Worm (Caenorhabditis elegans) whole organism, L4 larva: ENCODE results near the gene spin-2.

Source experiments
- F26F4.8 ChIP-seq: fragments of 200-800 bp; sonication (Bioruptor generic); conservative IDR thresholded peaks from 2 replicates; pipeline ENCODE4 v1.3.6; 2022; ENCODE audit warnings: missing genetic modification characterization, missing compliant biosample characterization
- F37D6.2 ChIP-seq: sonication (generic microtip); optimal IDR thresholded peaks from 2 replicates; lab custom pipeline; 2016; ENCODE audit warnings: mild to moderate bottlenecking, missing genetic modification characterization, missing compliant biosample characterization
- F44E2.7 ChIP-seq: fragments of 200-800 bp; sonication (Bioruptor generic); IDR thresholded peaks from 2 replicates; pipeline ENCODE4 v2.1.2; 2022; ENCODE audit warnings: missing genetic modification characterization, missing compliant biosample characterization
- Y105C5A.15 ChIP-seq: fragments of 200-800 bp; sonication (Bioruptor generic); IDR thresholded peaks from 2 replicates; pipeline ENCODE4 v1.3.6; 2022; ENCODE audit warnings: missing genetic modification characterization, missing compliant biosample characterization
- aha-1 ChIP-seq: fragments of 150-350 bp; peaks from one replicate; lab custom pipeline; 2014; ENCODE audit warnings: missing biosample characterization, missing genetic modification characterization
- aly-2 ChIP-seq: sonication (generic microtip); optimal IDR thresholded peaks from 2 replicates; lab custom pipeline; 2018; ENCODE audit warnings: missing biosample characterization, missing genetic modification characterization
- ama-1 ChIP-seq: fragments of 150-350 bp; optimal IDR thresholded peaks from 2 replicates; lab custom pipeline; 2014; ENCODE audit warnings: inconsistent platforms, mixed read lengths
- arid-1 ChIP-seq: fragments of 200-800 bp; sonication (Bioruptor generic); conservative IDR thresholded peaks from 2 replicates; pipeline ENCODE4 v1.3.6; 2022; ENCODE audit warnings: missing genetic modification reagents, missing genetic modification characterization, missing compliant biosample characterization
- ceh-20 ChIP-seq: fragments of 200-800 bp; sonication (Bioruptor generic); IDR thresholded peaks from 2 replicates; pipeline ENCODE4 v1.3.6; 2022; ENCODE audit warnings: missing genetic modification reagents, missing genetic modification characterization, missing compliant biosample characterization
- ceh-32 ChIP-seq: sonication (generic microtip); optimal IDR thresholded peaks from 2 replicates; lab custom pipeline; 2016; ENCODE audit warnings: mild to moderate bottlenecking, missing genetic modification characterization, missing compliant biosample characterization; ENCODE audit not compliant: poor library complexity
- ces-1 ChIP-seq: fragments of 150-350 bp; sonication (generic microtip); optimal IDR thresholded peaks from 4 replicates; lab custom pipeline; 2014; ENCODE audit warnings: missing biosample characterization, missing genetic modification reagents, missing genetic modification characterization
- ctbp-1 ChIP-seq: fragments of 200-800 bp; sonication (Bioruptor generic); IDR thresholded peaks from 2 replicates; pipeline ENCODE4 v1.3.6; 2022; ENCODE audit warnings: missing genetic modification reagents, missing genetic modification characterization, missing compliant biosample characterization
- daf-12 ChIP-seq: fragments of 150-350 bp; optimal IDR thresholded peaks from 2 replicates; lab custom pipeline; 2014; ENCODE audit warnings: missing biosample characterization, missing genetic modification reagents, missing genetic modification characterization
- daf-19 ChIP-seq: fragments of 200-800 bp; sonication (Bioruptor generic); conservative IDR thresholded peaks from 2 replicates; pipeline ENCODE4 v1.3.6; 2022; ENCODE audit warnings: missing genetic modification characterization, missing compliant biosample characterization
- egl-43 ChIP-seq: fragments of 200-800 bp; sonication (Bioruptor generic); IDR thresholded peaks from 2 replicates; pipeline ENCODE4 v1.3.6; 2022; ENCODE audit warnings: missing genetic modification reagents, missing genetic modification characterization, missing compliant biosample characterization
- hmg-1.1 ChIP-seq: fragments of 200-800 bp; sonication (Bioruptor generic); IDR thresholded peaks from 2 replicates; pipeline ENCODE4 v1.3.6; 2022; ENCODE audit warnings: missing genetic modification reagents, missing genetic modification characterization, missing compliant biosample characterization
- lin-15B ChIP-seq: fragments of 150-350 bp; sonication (generic microtip); optimal IDR thresholded peaks from 3 replicates; lab custom pipeline; 2014; ENCODE audit warnings: missing biosample characterization, missing genetic modification characterization
- lir-3 ChIP-seq: sonication (generic microtip); optimal IDR thresholded peaks from 2 replicates; lab custom pipeline; 2016; ENCODE audit warnings: mild to moderate bottlenecking, missing genetic modification characterization, missing compliant biosample characterization
- mxl-2 ChIP-seq: fragments of 200-800 bp; sonication (Bioruptor generic); conservative IDR thresholded peaks from 2 replicates; pipeline ENCODE4 v1.3.6; 2022; ENCODE audit warnings: missing genetic modification reagents, missing genetic modification characterization, missing compliant biosample characterization
- mxl-3 ChIP-seq: fragments of 200-800 bp; sonication (Bioruptor generic); optimal IDR thresholded peaks from 2 replicates; lab custom pipeline; 2018; ENCODE audit warnings: mild to moderate bottlenecking, missing genetic modification characterization, missing compliant biosample characterization
- nhr-25 ChIP-seq: sonication (generic microtip); optimal IDR thresholded peaks from 2 replicates; lab custom pipeline; 2017; ENCODE audit warnings: missing genetic modification characterization, mild to moderate bottlenecking, missing compliant biosample characterization, antibody characterized with exemption, moderate library complexity, borderline replicate concordance; ENCODE audit not compliant: insufficient read depth
- nhr-41 ChIP-seq: fragments of 200-800 bp; sonication (Bioruptor generic); IDR thresholded peaks from 2 replicates; pipeline ENCODE4 v1.3.6; 2022; ENCODE audit warnings: missing genetic modification reagents, missing genetic modification characterization, missing compliant biosample characterization
- nhr-6 ChIP-seq: fragments of 150-350 bp; optimal IDR thresholded peaks from 2 replicates; lab custom pipeline; 2014; ENCODE audit warnings: missing biosample characterization, missing genetic modification characterization
- pqm-1 ChIP-seq: sonication (generic microtip); optimal IDR thresholded peaks from 2 replicates; lab custom pipeline; 2017; ENCODE audit warnings: missing biosample characterization, missing genetic modification characterization
- set-16 ChIP-seq: fragments of 200-800 bp; sonication (Bioruptor generic); IDR thresholded peaks from 2 replicates; pipeline ENCODE4 v1.3.6; 2022; ENCODE audit warnings: missing genetic modification reagents, missing genetic modification characterization, missing compliant biosample characterization
- snpc-4 ChIP-seq: fragments of 150-350 bp; optimal IDR thresholded peaks from 2 replicates; lab custom pipeline; 2014; ENCODE audit warnings: missing biosample characterization, missing genetic modification characterization
- spr-1 ChIP-seq: sonication (generic microtip); optimal IDR thresholded peaks from 2 replicates; lab custom pipeline; 2016; ENCODE audit warnings: mild to moderate bottlenecking, missing genetic modification characterization, missing compliant biosample characterization
- unc-39 ChIP-seq: sonication (generic microtip); optimal IDR thresholded peaks from 2 replicates; lab custom pipeline; 2017; ENCODE audit warnings: missing biosample characterization, missing genetic modification characterization
- unc-62 ChIP-seq, 3 experiments: fragments of 150-350 bp in 1 of 3; sonication (generic microtip); optimal IDR thresholded peaks in 2 of 3; peaks in 1 of 3; 1 replicate in 1 of 3; 2 replicates in 2 of 3; lab custom pipeline; 2014 to 2017; ENCODE audit warnings: missing biosample characterization in 3 of 3, missing genetic modification characterization in 3 of 3, missing genetic modification reagents in 3 of 3, missing genotype in 1 of 3
- vab-7 ChIP-seq: fragments of 200-800 bp; sonication (Bioruptor generic); IDR thresholded peaks from 2 replicates; pipeline ENCODE4 v1.3.6; 2022; ENCODE audit warnings: missing genetic modification reagents, missing genetic modification characterization, missing compliant biosample characterization
- zfp-2 ChIP-seq: sonication (generic microtip); optimal IDR thresholded peaks from 2 replicates; lab custom pipeline; 2016; ENCODE audit warnings: mild to moderate bottlenecking, missing genetic modification characterization, missing compliant biosample characterization

The spin-2 gene

DNA sequence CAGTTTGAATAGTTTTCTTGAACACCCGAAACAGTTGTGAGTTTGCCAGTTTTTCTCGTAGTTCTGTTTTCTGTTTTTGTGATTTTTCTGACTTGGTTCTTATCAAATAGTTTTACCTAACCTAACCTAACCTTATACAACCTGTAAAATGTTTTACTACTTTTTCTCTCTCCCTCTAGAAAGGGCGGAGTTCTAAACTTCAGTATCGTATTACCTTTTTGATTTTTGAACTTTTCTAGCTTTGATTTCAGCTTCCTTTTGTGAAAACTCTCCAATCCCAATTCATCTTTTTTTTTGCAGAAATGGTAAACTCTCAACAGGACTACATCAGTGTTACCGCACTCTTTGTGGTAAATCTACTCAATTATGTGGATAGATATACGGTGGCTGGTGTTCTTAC lies at the start of gene spin-2:
TSS of gene spin-2 (plus strand) at position 301 of the 400 bp plus-strand sequence.
- TF ChIP-seq zfp-2 (tag; lab: Kevin White, UChicago) (no peak), daf-12 (tag; lab: Kevin White, UChicago) (no peak)

DNA sequence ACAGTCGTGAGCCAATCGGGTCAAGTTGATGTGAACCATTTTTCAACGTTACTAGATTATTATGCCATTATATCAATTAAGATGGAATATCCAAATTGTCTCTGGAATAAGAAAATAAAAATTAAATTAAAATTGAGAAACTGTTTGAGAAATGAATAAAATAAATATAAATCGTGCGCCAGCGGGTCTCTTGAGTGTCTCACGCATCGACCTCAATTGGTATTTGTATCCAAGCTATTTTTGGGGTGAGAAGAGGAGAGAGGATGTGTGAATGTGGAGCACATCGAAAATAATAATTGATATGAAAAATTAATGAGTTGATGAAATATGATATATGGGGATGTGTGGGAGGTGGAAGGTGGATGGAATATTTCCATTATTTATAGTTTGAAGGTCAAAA lies 47.9 kb upstream of the spin-2 start, which contains the start of gene F49E11.2:
TSS of gene F49E11.2 (minus strand) at position 101 of the 400 bp plus-strand sequence.
- TF ChIP-seq daf-19 (GFP tag; lab: Robert Waterston, UW) (no peak), aha-1 (tag; lab: Kevin White, UChicago) (peak; percentile 14)

DNA sequence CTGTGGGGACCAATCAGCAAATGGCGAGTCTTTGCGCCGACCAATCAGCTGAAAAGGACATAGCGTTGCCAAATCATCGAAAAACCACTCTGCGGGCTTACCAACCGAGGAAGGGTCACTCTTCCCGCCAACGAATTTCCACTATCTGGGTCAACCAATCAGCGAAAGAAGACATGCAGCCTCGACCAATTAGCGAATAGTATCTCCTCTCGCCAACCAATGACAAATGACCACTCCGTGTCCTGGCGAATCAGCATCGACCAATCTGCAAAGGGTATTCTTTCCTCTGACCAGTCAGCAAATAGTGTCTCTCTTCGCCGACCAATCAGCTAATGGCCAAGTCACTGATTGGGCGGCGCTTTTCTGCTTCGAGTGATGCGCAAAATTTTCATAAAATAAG lies 45.3 kb upstream of the spin-2 start:
- TF ChIP-seq unc-39 (tag; lab: Kevin White, UChicago) (no peak), lir-3 (tag; lab: Kevin White, UChicago) (no peak), egl-43 (no peak), spr-1 (tag; lab: Kevin White, UChicago) (no peak), F37D6.2 (no peak), ama-1 (lab: Kevin White, UChicago) (no peak), arid-1 (GFP tag; lab: Robert Waterston, UW) (no peak), snpc-4 (tag; lab: Kevin White, UChicago) (no peak)

DNA sequence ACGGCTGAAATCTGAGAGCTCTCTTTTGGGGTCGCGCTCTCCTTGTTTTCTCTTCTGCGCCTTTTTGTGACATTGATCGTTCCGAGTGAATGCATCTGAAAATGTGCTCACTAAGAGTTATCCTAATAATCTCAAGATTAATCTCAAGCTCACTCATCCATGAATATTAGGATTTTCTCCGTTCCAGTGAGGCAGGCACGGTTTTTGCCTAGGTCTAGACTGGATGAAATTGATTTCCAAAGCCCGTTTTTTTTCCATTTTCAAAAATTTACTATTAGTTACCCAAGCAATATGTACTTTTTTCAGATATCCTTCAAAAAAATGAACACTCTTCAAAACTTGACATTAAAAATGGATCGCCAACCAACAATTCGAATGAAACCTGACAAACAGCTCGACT lies 44.7 kb upstream of the spin-2 start, which contains the start of gene amt-2:
TSS of gene amt-2 (plus strand) at position 301 of the 400 bp plus-strand sequence.
- TF ChIP-seq egl-43 (no peak), nhr-6 (tag; lab: Kevin White, UChicago) (no peak), hmg-1.1 (GFP tag; lab: Robert Waterston, UW) (no peak), ctbp-1 (GFP tag; lab: Robert Waterston, UW) (no peak), nhr-25 (tag; lab: Kevin White, UChicago) (no peak), ceh-20 (GFP tag; lab: Robert Waterston, UW) (no peak), set-16 (no peak), mxl-2 (no peak), lin-15B (tag; lab: Kevin White, UChicago) (no peak), mxl-3 (GFP tag; lab: Kevin White, UChicago) (no peak)
- TF ChIP-seq, all 104 proteins: peak for 0

DNA sequence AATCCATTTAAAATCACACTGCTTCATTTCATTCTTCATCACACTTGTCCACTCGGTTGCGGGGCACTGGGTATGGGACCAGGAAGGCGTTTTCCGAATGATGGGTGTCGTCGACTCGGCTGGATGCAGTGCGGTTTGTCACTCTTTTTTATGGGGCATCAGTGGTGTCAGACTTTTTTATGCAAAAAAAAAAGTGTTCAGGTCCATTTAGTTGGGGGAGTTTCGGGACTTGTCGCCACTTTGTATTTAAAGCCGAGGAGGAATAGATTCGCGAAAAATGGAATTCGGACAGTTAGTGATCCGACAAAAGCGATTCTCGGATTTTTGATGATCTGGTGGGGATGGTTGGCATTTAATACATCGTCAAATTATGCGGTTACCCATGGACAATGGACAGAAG lies 41.8 kb upstream of the spin-2 start:
- TF ChIP-seq aha-1 (tag; lab: Kevin White, UChicago) = peak; percentile 90
- no peak for TF ChIP-seq ceh-20 (GFP tag; lab: Robert Waterston, UW)

DNA sequence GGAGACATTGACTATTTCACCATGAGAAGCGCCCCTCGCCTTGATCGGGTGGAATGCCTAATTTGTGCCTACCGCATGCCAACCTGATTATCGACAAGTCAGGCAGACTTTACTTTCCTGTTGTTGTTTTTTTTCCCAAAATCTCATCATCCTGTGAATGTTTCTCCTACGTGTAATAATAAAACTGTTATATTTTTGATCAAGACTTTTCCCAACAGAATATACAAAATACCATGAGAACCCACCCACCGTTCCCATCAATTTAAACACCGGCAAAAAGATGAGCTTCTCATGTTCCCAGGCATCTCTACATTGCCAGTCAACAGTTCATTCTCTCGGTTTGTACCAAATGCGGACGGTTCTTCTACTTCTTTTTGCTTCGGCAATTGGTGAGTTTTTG lies 40.0 kb upstream of the spin-2 start, which contains the start of gene scl-9:
TSS of gene scl-9 (plus strand) at position 301 of the 400 bp plus-strand sequence.
- no peak for TF ChIP-seq nhr-41
- no peak for TF ChIP-seq Y105C5A.15
- no peak for TF ChIP-seq F26F4.8 (GFP tag; lab: Robert Waterston, UW)
- no peak for TF ChIP-seq aly-2
- TF ChIP-seq unc-62 (GFP tag; optimal IDR thresholded peaks at IDR 0.05 in 1 of 2; lab: Kevin White, UChicago) = peak in 1 of 2 experiments; percentile 49
- TF ChIP-seq unc-62 (tag; optimal IDR thresholded peaks at IDR 0.05; lab: Kevin White, UChicago) = no peak
- TF ChIP-seq vab-7 = no peak

DNA sequence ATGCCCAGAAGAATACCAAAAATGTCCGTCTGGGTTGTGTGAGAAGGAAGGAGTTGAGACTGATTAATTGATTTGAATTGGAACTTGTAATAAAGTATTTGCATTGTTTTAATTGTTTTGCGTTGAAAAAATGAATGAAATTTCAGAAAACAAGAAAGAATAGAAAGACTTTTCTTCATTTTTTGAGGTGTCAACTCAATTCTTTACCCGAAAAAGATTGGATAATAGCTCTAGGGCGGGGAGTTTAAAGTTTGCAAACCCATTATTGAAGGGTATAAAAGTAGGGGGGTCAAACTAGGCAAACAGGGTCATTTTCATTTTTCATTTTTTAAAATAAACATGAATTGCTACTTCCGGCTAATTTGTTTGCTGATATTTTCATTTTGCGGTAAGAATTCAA lies 38.6 kb upstream of the spin-2 start, which contains the start of gene scl-10:
TSS of gene scl-10 (plus strand) at position 301 of the 400 bp plus-strand sequence.
- no peak for TF ChIP-seq F44E2.7 (GFP tag; lab: Robert Waterston, UW)
- no peak for TF ChIP-seq ceh-32 (tag; lab: Kevin White, UChicago)
- no peak for TF ChIP-seq ama-1 (lab: Kevin White, UChicago)
- no peak for TF ChIP-seq pqm-1 (tag; lab: Kevin White, UChicago)
- no peak for TF ChIP-seq ces-1
